Worm (Caenorhabditis elegans) whole organism, dauer: ENCODE results near the gene vps-45.

ENCODE experiments used
- unc-62 ChIP-seq: sonication (generic microtip); optimal IDR thresholded peaks from 2 replicates; lab custom pipeline; 2017; ENCODE audit warnings: missing biosample characterization, missing genetic modification reagents, missing genetic modification characterization

Gene vps-45

DNA sequence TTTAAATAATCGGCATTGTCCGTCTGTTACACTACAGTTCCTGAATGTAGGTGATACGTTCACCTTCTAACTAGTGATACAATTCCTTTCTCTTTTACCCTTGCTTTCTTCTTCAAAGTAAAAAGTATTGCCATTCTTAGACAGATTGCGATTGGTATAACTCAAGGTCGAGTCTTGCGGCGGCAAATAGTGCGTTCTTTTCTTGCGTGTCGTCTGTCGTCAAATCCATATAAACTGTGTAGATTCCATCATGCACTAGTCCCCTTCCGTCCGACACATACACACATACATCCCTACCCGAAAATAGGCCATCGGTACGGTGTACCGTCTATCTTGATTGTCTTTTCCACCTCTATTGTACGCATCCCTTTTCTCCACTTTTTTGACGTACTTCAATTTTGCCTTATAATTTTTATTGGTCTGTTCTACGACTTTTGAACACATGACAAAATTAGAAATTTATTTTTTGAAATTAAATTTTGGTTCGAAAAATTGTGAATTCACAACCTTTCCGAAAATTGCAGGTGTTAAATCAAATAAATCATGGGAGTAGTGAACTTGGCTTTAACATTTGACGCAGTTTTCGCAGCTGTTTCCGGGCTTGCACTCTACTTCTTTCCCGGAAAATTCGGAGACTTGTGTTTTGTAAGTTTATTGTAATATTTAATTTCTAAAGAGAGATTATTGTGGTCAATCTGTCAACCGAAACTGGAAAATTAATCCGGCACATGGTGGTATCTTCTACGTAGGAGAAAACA lies 5.8 kb upstream of the vps-45 start, which contains the start of gene C44C1.1:
TSS of gene C44C1.1 (plus strand) at position 525 of the 758 bp plus-strand sequence.
- no peak for TF ChIP-seq unc-62

ce11 chrX:977958-978686 lies 3.5 kb upstream of the vps-45 start, which contains the start of gene abhd-3.2:
Gene abhd-3.2 (minus strand): TSS chrX:978008.
- no peak for TF ChIP-seq unc-62

- no peak for TF ChIP-seq unc-62
Observed at ce11 chrX:975236-975535, 538 bp upstream of the vps-45 start.

ce11 chrX:970072-970471 lies 4.6 kb downstream of the vps-45 start, which contains the start of gene C44C1.6:
Gene C44C1.6 (minus strand): TSS chrX:970270.
- no peak for TF ChIP-seq unc-62

ce11 chrX:963171-963570 lies 11.5 kb downstream of the vps-45 start, which contains the start of gene ncs-1:
Gene ncs-1 (minus strand): TSS chrX:963271.
- no peak for TF ChIP-seq unc-62

ce11 chrX:960139-960538 lies 14.5 kb downstream of the vps-45 start:
- no peak for TF ChIP-seq unc-62

ce11 chrX:957581-957980 lies 17.1 kb downstream of the vps-45 start, which contains the start of gene chil-10:
Gene chil-10 (plus strand): TSS chrX:957881.
- TF ChIP-seq unc-62: no peak

DNA sequence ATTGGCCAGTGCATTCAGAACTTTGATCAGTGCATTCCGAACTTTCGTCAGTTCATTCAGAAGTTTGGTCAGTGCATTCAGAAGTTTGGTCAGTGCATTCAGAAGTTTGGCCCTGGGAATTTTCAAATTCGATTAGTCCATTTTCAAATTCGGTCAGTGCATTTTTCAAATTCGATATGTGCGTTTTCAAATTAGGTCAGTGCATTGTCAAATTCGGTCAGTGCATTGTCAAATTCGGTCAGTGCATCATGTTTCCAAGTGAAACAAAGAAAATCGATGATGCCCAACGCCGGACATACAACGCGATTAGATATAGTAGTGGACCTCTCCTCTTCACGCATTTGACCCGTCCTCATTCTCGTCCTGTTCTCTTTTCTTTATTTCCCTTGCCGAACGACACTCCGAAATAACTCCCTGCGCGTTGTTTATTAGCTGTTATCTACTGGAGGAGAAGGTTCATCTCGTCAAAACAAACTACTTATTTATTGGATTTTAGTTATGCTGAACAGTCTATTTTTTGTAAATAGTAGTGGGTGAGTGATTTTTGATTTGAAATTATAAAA lies 20.1 kb downstream of the vps-45 start, which contains the start of gene apm-3:
TSS of gene apm-3 (plus strand) at position 477 of the 563 bp plus-strand sequence.
- TF ChIP-seq unc-62: no peak

ce11 chrX:952557-953083 lies 22.0 kb downstream of the vps-45 start:
- no peak for TF ChIP-seq unc-62

- no peak for TF ChIP-seq unc-62
Observed at ce11 chrX:950482-950881, 24.2 kb downstream of the vps-45 start, which contains the start of gene arr-1. Gene arr-1 (plus strand): TSS chrX:950782.

DNA sequence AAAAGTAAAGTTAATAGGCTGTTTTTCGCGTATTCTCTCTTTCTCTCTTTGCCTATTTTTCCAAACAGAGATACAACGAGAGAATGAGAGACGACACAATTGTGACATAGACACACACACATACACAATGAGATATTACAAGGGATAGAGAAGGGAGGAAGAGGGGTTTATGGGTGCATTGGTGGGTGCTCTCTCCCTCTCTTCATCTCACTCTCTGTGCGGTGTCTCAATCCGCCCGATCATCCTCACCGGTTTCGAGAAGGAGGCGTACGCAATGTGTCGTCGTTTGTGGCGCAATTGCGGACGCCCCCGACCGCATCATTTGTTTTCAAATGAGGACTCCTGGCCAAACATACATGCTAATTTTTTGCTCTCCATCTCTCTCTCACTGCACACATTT lies 25.2 kb downstream of the vps-45 start:
- peak; percentile 35 for TF ChIP-seq unc-62

- no peak for TF ChIP-seq unc-62
Observed at ce11 chrX:948783-949182, 25.9 kb downstream of the vps-45 start, which contains the start of gene sms-2. Gene sms-2 (minus strand): TSS chrX:948883.

DNA sequence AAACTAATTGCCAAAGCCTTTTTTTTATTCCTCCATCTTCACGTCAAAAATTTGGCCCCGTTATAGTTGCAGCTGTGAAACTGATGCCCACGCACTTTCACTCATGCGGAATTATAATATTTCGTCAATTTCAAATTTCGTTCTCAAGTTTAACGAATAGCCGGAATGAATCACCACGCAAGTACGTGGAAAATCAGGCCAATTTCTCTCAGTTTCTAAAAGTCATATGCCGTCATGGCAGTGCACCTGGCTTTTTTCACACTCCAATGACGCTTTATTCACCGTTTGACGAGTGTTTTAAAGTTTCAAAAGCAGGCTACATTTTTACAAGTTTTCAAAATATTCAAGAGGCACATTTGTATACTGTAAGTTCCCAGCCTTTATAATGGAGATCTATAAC lies 26.8 kb downstream of the vps-45 start:
- no peak for TF ChIP-seq unc-62

DNA sequence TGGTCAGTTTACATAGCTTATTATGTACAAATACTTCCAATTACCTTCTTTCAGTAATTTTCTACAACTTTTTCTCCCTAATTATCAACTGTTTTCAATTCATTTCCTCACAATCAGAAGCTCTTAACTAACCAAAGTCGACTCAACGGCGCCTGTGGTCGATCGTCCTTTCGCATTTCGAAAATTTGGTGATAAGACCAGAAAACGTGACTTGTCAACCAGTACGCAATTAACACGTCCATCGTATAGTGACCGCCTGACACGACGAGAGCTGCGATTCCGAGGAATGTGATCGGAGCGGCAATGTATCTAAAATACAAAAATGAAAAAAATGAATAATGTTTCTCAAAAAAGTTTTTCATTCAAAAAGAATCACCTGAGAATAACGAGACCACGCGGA lies 29.0 kb downstream of the vps-45 start:
- TF ChIP-seq unc-62: no peak

ce11 chrX:938269-938883 lies 36.3 kb downstream of the vps-45 start, which contains the start of gene F53H8.3:
Gene F53H8.3 (plus strand): TSS chrX:938543.
- TF ChIP-seq unc-62: no peak

- TF ChIP-seq unc-62: no peak
Observed at ce11 chrX:936013-936412, 38.6 kb downstream of the vps-45 start.

- no peak for TF ChIP-seq unc-62
Observed at ce11 chrX:933504-933903, 41.1 kb downstream of the vps-45 start, which contains the start of gene F35H12.1. Gene F35H12.1 (plus strand): TSS chrX:933804.
